Worm (Caenorhabditis elegans) whole organism, L1 larva: ENCODE data around the gene galt-1.

Experiments used
- aha-1 ChIP-seq: fragments of 150-350 bp; optimal IDR thresholded peaks from 2 replicates; lab custom pipeline; 2014; ENCODE audit warnings: missing biosample characterization, missing genetic modification characterization
- alr-1 ChIP-seq: fragments of 200-800 bp; sonication (Bioruptor generic); optimal IDR thresholded peaks from 2 replicates; lab custom pipeline; 2018; ENCODE audit warnings: borderline replicate concordance, mild to moderate bottlenecking, missing genetic modification characterization, missing compliant biosample characterization
- aly-2 ChIP-seq: fragments of 150-350 bp; optimal IDR thresholded peaks from 2 replicates; lab custom pipeline; 2014; ENCODE audit warnings: missing biosample characterization, missing genetic modification characterization
- blmp-1 ChIP-seq: fragments of 150-350 bp; optimal IDR thresholded peaks from 2 replicates; lab custom pipeline; 2014; ENCODE audit warnings: missing biosample characterization, missing genetic modification characterization
- ceh-82 ChIP-seq, 3 experiments: fragments of 150-350 bp in 1 of 3; sonication (generic microtip) in 2 of 3; optimal IDR thresholded peaks; 2 replicates each; lab custom pipeline; 2014 to 2017; ENCODE audit warnings: missing biosample characterization in 3 of 3, missing genetic modification characterization in 3 of 3
- elt-2 ChIP-seq: sonication (generic microtip); optimal IDR thresholded peaks from 2 replicates; lab custom pipeline; 2016; ENCODE audit warnings: missing genetic modification characterization, mild to moderate bottlenecking, inconsistent platforms, missing compliant biosample characterization, missing genetic modification reagents
- elt-3 ChIP-seq, 6 experiments: fragments of 150-350 bp in 1 of 6; sonication (generic microtip); optimal IDR thresholded peaks; 2 replicates each; lab custom pipeline; 2017 to 2018; ENCODE audit warnings: missing biosample characterization in 6 of 6, missing genetic modification characterization in 6 of 6, inconsistent platforms in 1 of 6
- fkh-8 ChIP-seq: sonication (generic microtip); optimal IDR thresholded peaks from 2 replicates; lab custom pipeline; 2016; ENCODE audit warnings: mild to moderate bottlenecking, missing genetic modification characterization, missing compliant biosample characterization
- grh-1 ChIP-seq: fragments of 200-800 bp; sonication (Bioruptor generic); IDR thresholded peaks from 2 replicates; pipeline ENCODE4 v1.3.6; 2022; ENCODE audit warnings: missing genetic modification reagents, missing genetic modification characterization, missing compliant biosample characterization
- hlh-4 ChIP-seq: sonication (generic microtip); optimal IDR thresholded peaks from 2 replicates; lab custom pipeline; 2016; ENCODE audit warnings: mild to moderate bottlenecking, missing genetic modification characterization, missing compliant biosample characterization
- isw-1 ChIP-seq: fragments of 200-800 bp; sonication (Bioruptor generic); IDR thresholded peaks from 2 replicates; pipeline ENCODE4 v1.3.6; 2022; ENCODE audit warnings: missing genetic modification characterization, missing compliant biosample characterization
- lin-39 ChIP-seq: fragments of 150-350 bp; optimal IDR thresholded peaks from 2 replicates; lab custom pipeline; 2014; ENCODE audit warnings: missing biosample characterization, missing genetic modification reagents, missing genetic modification characterization
- mab-9 ChIP-seq: fragments of 200-800 bp; sonication (Bioruptor generic); IDR thresholded peaks from 2 replicates; pipeline ENCODE4 v1.3.6; 2022; ENCODE audit warnings: missing genetic modification reagents, missing genetic modification characterization, missing compliant biosample characterization
- mef-2 ChIP-seq: fragments of 150-350 bp; optimal IDR thresholded peaks from 2 replicates; lab custom pipeline; 2014; ENCODE audit warnings: missing biosample characterization, missing genetic modification characterization
- nhr-11 ChIP-seq: fragments of 150-350 bp; optimal IDR thresholded peaks from 2 replicates; lab custom pipeline; 2014; ENCODE audit warnings: missing biosample characterization, missing genetic modification characterization
- nhr-19 ChIP-seq: fragments of 200-800 bp; sonication (Bioruptor generic); conservative IDR thresholded peaks from 2 replicates; pipeline ENCODE4 v1.3.6; 2022; ENCODE audit warnings: missing genetic modification characterization, missing compliant biosample characterization
- nhr-20 ChIP-seq: sonication (generic microtip); optimal IDR thresholded peaks from 2 replicates; lab custom pipeline; 2016; ENCODE audit warnings: mild to moderate bottlenecking, missing genetic modification characterization, missing compliant biosample characterization
- nhr-28 ChIP-seq: fragments of 150-350 bp; optimal IDR thresholded peaks from 2 replicates; lab custom pipeline; 2014; ENCODE audit warnings: missing biosample characterization, missing genetic modification characterization
- nhr-84 ChIP-seq: sonication (generic microtip); optimal IDR thresholded peaks from 2 replicates; lab custom pipeline; 2017; ENCODE audit warnings: missing biosample characterization, missing genetic modification characterization
- nhr-85 ChIP-seq: sonication (generic microtip); peaks from one replicate; lab custom pipeline; 2016; ENCODE audit warnings: missing genetic modification characterization, inconsistent platforms, missing compliant biosample characterization
- nhr-90 ChIP-seq: sonication (generic microtip); optimal IDR thresholded peaks from 2 replicates; lab custom pipeline; 2016; ENCODE audit warnings: mild to moderate bottlenecking, missing genetic modification characterization, missing compliant biosample characterization; ENCODE audit not compliant: poor library complexity
- pax-3 ChIP-seq: fragments of 200-800 bp; sonication (Bioruptor generic); optimal IDR thresholded peaks from 2 replicates; lab custom pipeline; 2018; ENCODE audit warnings: mild to moderate bottlenecking, missing genetic modification characterization, moderate library complexity, missing compliant biosample characterization
- pqm-1 ChIP-seq: sonication (generic microtip); optimal IDR thresholded peaks from 3 replicates; lab custom pipeline; 2017; ENCODE audit warnings: missing biosample characterization, missing genetic modification characterization
- rnt-1 ChIP-seq: sonication (generic microtip); optimal IDR thresholded peaks from 2 replicates; lab custom pipeline; 2016; ENCODE audit warnings: mild to moderate bottlenecking, missing genetic modification characterization, moderate library complexity, missing compliant biosample characterization
- snu-23 ChIP-seq: sonication (generic microtip); optimal IDR thresholded peaks from 2 replicates; lab custom pipeline; 2016; ENCODE audit warnings: missing genetic modification characterization, missing compliant biosample characterization
- sox-4 ChIP-seq: sonication (generic microtip); optimal IDR thresholded peaks from 2 replicates; lab custom pipeline; 2016; ENCODE audit warnings: missing genetic modification characterization, missing compliant biosample characterization
- sptf-1 ChIP-seq: fragments of 150-350 bp; optimal IDR thresholded peaks from 2 replicates; lab custom pipeline; 2014; ENCODE audit warnings: missing biosample characterization, missing genetic modification characterization
- unc-62 ChIP-seq: fragments of 150-350 bp; optimal IDR thresholded peaks from 2 replicates; lab custom pipeline; 2014; ENCODE audit warnings: missing biosample characterization, missing genetic modification reagents, missing genetic modification characterization
- unc-98 ChIP-seq: fragments of 200-800 bp; sonication (Bioruptor generic); IDR thresholded peaks from 2 replicates; pipeline ENCODE4 v1.3.6; 2022; ENCODE audit warnings: missing genetic modification characterization, missing compliant biosample characterization
- vab-15 ChIP-seq: sonication (generic microtip); optimal IDR thresholded peaks from 2 replicates; lab custom pipeline; 2017; ENCODE audit warnings: missing genotype, mild to moderate bottlenecking, missing genetic modification characterization, missing compliant biosample characterization
- xbp-1 ChIP-seq: sonication (generic microtip); optimal IDR thresholded peaks from 2 replicates; lab custom pipeline; 2016; ENCODE audit warnings: missing genetic modification characterization, missing compliant biosample characterization
- zag-1 ChIP-seq: fragments of 150-350 bp; optimal IDR thresholded peaks from 2 replicates; lab custom pipeline; 2014; ENCODE audit warnings: missing biosample characterization, missing genetic modification characterization
- ztf-4 ChIP-seq: fragments of 150-350 bp; optimal IDR thresholded peaks from 2 replicates; lab custom pipeline; 2014; ENCODE audit warnings: missing biosample characterization, missing genetic modification characterization

Gene galt-1

ce11 chrV:5973713-5974112, 43.0 kb downstream of the galt-1 start:
- TF ChIP-seq unc-62 (GFP tag; lab: Kevin White, UChicago), result no peak
- no peak for TF ChIP-seq snu-23
- TF ChIP-seq fkh-8 (tag; lab: Kevin White, UChicago), result no peak
- TF ChIP-seq isw-1 (GFP tag; lab: Robert Waterston, UW), result no peak
- TF ChIP-seq grh-1 (GFP tag; lab: Robert Waterston, UW), result no peak
- TF ChIP-seq nhr-85 (tag; lab: Kevin White, UChicago), result no peak
- no peak for TF ChIP-seq mab-9
- TF ChIP-seq alr-1 (tag; lab: Kevin White, UChicago), result no peak
- TF ChIP-seq aly-2, result no peak
- no peak for TF ChIP-seq mef-2 (tag; lab: Kevin White, UChicago)
- TF ChIP-seq nhr-19 (GFP tag; lab: Robert Waterston, UW), result no peak
- no peak for TF ChIP-seq zag-1
- no peak for TF ChIP-seq ceh-82 (tag; optimal IDR thresholded peaks at IDR 0.05; lab: Kevin White, UChicago)
- no peak for TF ChIP-seq sox-4

- no peak for TF ChIP-seq grh-1 (GFP tag; lab: Robert Waterston, UW)
- TF ChIP-seq ztf-4 (tag; lab: Kevin White, UChicago), result no peak
- no peak for TF ChIP-seq zag-1
- no peak for TF ChIP-seq unc-98
- no peak for TF ChIP-seq pax-3
- no peak for TF ChIP-seq aha-1 (tag; lab: Kevin White, UChicago)
- TF ChIP-seq vab-15 (tag; lab: Kevin White, UChicago), result no peak
- TF ChIP-seq nhr-84 (tag; lab: Kevin White, UChicago), result no peak
- no peak for TF ChIP-seq xbp-1 (tag; lab: Kevin White, UChicago)
- no peak for TF ChIP-seq elt-3 (tag; optimal IDR thresholded peaks at IDR 0.05; lab: Kevin White, UChicago)
- no peak for TF ChIP-seq isw-1 (GFP tag; lab: Robert Waterston, UW)
- no peak for TF ChIP-seq pqm-1 (tag; lab: Kevin White, UChicago)
- TF ChIP-seq sptf-1 (tag; lab: Kevin White, UChicago), result no peak
- no peak for TF ChIP-seq hlh-4 (tag; lab: Kevin White, UChicago)
- no peak for TF ChIP-seq rnt-1 (tag; lab: Kevin White, UChicago)
- TF ChIP-seq lin-39 (tag; lab: Kevin White, UChicago), result no peak
- no peak for TF ChIP-seq nhr-28 (tag; lab: Kevin White, UChicago)
- no peak for TF ChIP-seq nhr-11 (tag; lab: Kevin White, UChicago)
- no peak for TF ChIP-seq nhr-20
- TF ChIP-seq, all 84 proteins: peak for 0
Measured at ce11 chrV:5975724-5976123, 45.0 kb downstream of the galt-1 start, which contains the start of gene acy-2. Gene acy-2, plus strand, starts transcription at chrV:5976024.

- TF ChIP-seq nhr-90 (tag; lab: Kevin White, UChicago) (no peak), blmp-1 (tag; lab: Kevin White, UChicago) (peak; percentile 64), elt-2 (tag; lab: Kevin White, UChicago) (no peak)
Measured at ce11 chrV:5982722-5983121, 52.0 kb downstream of the galt-1 start.
